Worm (Caenorhabditis elegans) whole organism, young adult: ENCODE measurements around the gene unc-70.
A peak's percentile ranks its signal among the peaks of the same experiment; 100 is the strongest.

ENCODE experiments used
- B0035.1 ChIP-seq: sonication (generic microtip); optimal IDR thresholded peaks from 2 replicates; lab custom pipeline; 2016; ENCODE audit warnings: missing genetic modification characterization, mild to moderate bottlenecking, missing compliant biosample characterization, missing genotype, missing genetic modification reagents
- B0261.1 ChIP-seq: sonication (generic microtip); optimal IDR thresholded peaks from 2 replicates; lab custom pipeline; 2016; ENCODE audit warnings: mild to moderate bottlenecking, missing genetic modification characterization, moderate library complexity, missing compliant biosample characterization
- D2030.7 ChIP-seq: fragments of 200-800 bp; sonication (Bioruptor generic); IDR thresholded peaks from 2 replicates; pipeline ENCODE4 v1.3.6; 2022; ENCODE audit warnings: missing genetic modification reagents, missing genetic modification characterization, missing compliant biosample characterization
- F33H1.4 ChIP-seq: fragments of 200-800 bp; sonication (Bioruptor generic); IDR thresholded peaks from 2 replicates; pipeline ENCODE4 v1.3.6; 2022; ENCODE audit warnings: missing genetic modification reagents, missing genetic modification characterization, missing compliant biosample characterization
- F49E8.2 ChIP-seq: sonication (generic microtip); optimal IDR thresholded peaks from 3 replicates; lab custom pipeline; 2017; ENCODE audit warnings: missing genetic modification characterization, mild to moderate bottlenecking, missing compliant biosample characterization, antibody characterized with exemption, moderate library complexity; ENCODE audit not compliant: insufficient read depth
- K12H6.12 ChIP-seq: fragments of 200-800 bp; sonication (Bioruptor generic); optimal IDR thresholded peaks from 2 replicates; lab custom pipeline; 2018; ENCODE audit warnings: mild to moderate bottlenecking, missing genetic modification characterization, missing compliant biosample characterization
- Y53F4B.3 ChIP-seq: fragments of 200-800 bp; sonication (Bioruptor generic); IDR thresholded peaks from 2 replicates; pipeline ENCODE4 v1.3.6; 2022; ENCODE audit warnings: missing genetic modification reagents, missing genetic modification characterization, missing compliant biosample characterization
- Y79H2A.3 ChIP-seq: fragments of 200-800 bp; sonication (Bioruptor generic); conservative IDR thresholded peaks from 2 replicates; pipeline ENCODE4 v1.3.6; 2022; ENCODE audit warnings: missing genetic modification reagents, missing genetic modification characterization, missing compliant biosample characterization
- ZK185.1 ChIP-seq: sonication (generic microtip); optimal IDR thresholded peaks from 2 replicates; lab custom pipeline; 2016; ENCODE audit warnings: mild to moderate bottlenecking, missing genetic modification characterization, missing compliant biosample characterization; ENCODE audit not compliant: poor library complexity, severe bottlenecking
- athp-1 ChIP-seq: sonication (generic microtip); optimal IDR thresholded peaks from 2 replicates; lab custom pipeline; 2017; ENCODE audit warnings: mild to moderate bottlenecking, missing genetic modification characterization, missing compliant biosample characterization
- attf-6 ChIP-seq: fragments of 200-800 bp; sonication (Bioruptor generic); IDR thresholded peaks from 2 replicates; pipeline ENCODE4 v1.3.6; 2022; ENCODE audit warnings: missing genetic modification reagents, missing genetic modification characterization, missing compliant biosample characterization
- ccch-3 ChIP-seq: fragments of 200-800 bp; sonication (Bioruptor generic); optimal IDR thresholded peaks from 2 replicates; lab custom pipeline; 2018; ENCODE audit warnings: mild to moderate bottlenecking, missing genetic modification characterization, missing compliant biosample characterization
- cebp-1 ChIP-seq, 2 experiments: fragments of 200-800 bp in 1 of 2; sonication (Bioruptor generic) in 1 of 2; sonication (generic microtip) in 1 of 2; IDR thresholded peaks in 1 of 2; optimal IDR thresholded peaks in 1 of 2; 2 replicates each; pipeline versions ENCODE4 v1.3.6 to Lab custom; 2017 to 2022; ENCODE audit warnings: missing compliant biosample characterization in 2 of 2, missing genetic modification characterization in 2 of 2, mild to moderate bottlenecking in 1 of 2, missing genetic modification reagents in 1 of 2, moderate library complexity in 1 of 2
- chd-7 ChIP-seq: sonication (generic microtip); optimal IDR thresholded peaks from 2 replicates; lab custom pipeline; 2016; ENCODE audit warnings: mild to moderate bottlenecking, missing genetic modification characterization, moderate library complexity, missing compliant biosample characterization
- die-1 ChIP-seq: sonication (generic microtip); optimal IDR thresholded peaks from 2 replicates; lab custom pipeline; 2016; ENCODE audit warnings: missing genotype, mild to moderate bottlenecking, missing genetic modification characterization, missing compliant biosample characterization
- dpff-1 ChIP-seq: sonication (generic microtip); optimal IDR thresholded peaks from 2 replicates; lab custom pipeline; 2017; ENCODE audit warnings: mild to moderate bottlenecking, missing genetic modification characterization, missing compliant biosample characterization
- egl-44 ChIP-seq: fragments of 200-800 bp; sonication (Bioruptor generic); IDR thresholded peaks from 2 replicates; pipeline ENCODE4 v1.3.6; 2022; ENCODE audit warnings: missing genetic modification reagents, missing genetic modification characterization, missing compliant biosample characterization
- ekl-4 ChIP-seq: fragments of 200-800 bp; sonication (Bioruptor generic); IDR thresholded peaks from 2 replicates; pipeline ENCODE4 v1.3.6; 2022; ENCODE audit warnings: missing genetic modification reagents, missing genetic modification characterization, missing compliant biosample characterization
- ets-4 ChIP-seq: fragments of 200-800 bp; sonication (Bioruptor generic); optimal IDR thresholded peaks from 2 replicates; lab custom pipeline; 2018; ENCODE audit warnings: mild to moderate bottlenecking, missing genetic modification characterization, missing compliant biosample characterization
- gei-17 ChIP-seq: fragments of 200-800 bp; sonication (Bioruptor generic); optimal IDR thresholded peaks from 2 replicates; lab custom pipeline; 2018; ENCODE audit warnings: mild to moderate bottlenecking, missing genetic modification characterization, missing compliant biosample characterization
- hmg-1.2 ChIP-seq: fragments of 200-800 bp; sonication (Bioruptor generic); IDR thresholded peaks from 2 replicates; pipeline ENCODE4 v1.3.6; 2022; ENCODE audit warnings: missing genetic modification reagents, missing genetic modification characterization, missing compliant biosample characterization
- hsf-1 ChIP-seq: fragments of 200-800 bp; sonication (Bioruptor generic); IDR thresholded peaks from 2 replicates; pipeline ENCODE4 v1.3.6; 2022; ENCODE audit warnings: missing genetic modification reagents, missing genetic modification characterization, missing compliant biosample characterization
- lag-1 ChIP-seq: fragments of 200-800 bp; sonication (Bioruptor generic); IDR thresholded peaks from 2 replicates; pipeline ENCODE4 v1.3.6; 2022; ENCODE audit warnings: missing genetic modification reagents, missing genetic modification characterization, missing compliant biosample characterization
- let-526 ChIP-seq: fragments of 200-800 bp; sonication (Bioruptor generic); IDR thresholded peaks from 2 replicates; pipeline ENCODE4 v1.3.6; 2022; ENCODE audit warnings: missing genetic modification reagents, missing genetic modification characterization, missing compliant biosample characterization
- lsy-27 ChIP-seq: sonication (generic microtip); optimal IDR thresholded peaks from 2 replicates; lab custom pipeline; 2017; ENCODE audit warnings: missing genetic modification characterization, mild to moderate bottlenecking, missing compliant biosample characterization, antibody characterized with exemption, missing genotype, borderline replicate concordance; ENCODE audit not compliant: insufficient read depth
- madf-10 ChIP-seq: sonication (generic microtip); optimal IDR thresholded peaks from 2 replicates; lab custom pipeline; 2016; ENCODE audit warnings: mild to moderate bottlenecking, missing genetic modification characterization, missing compliant biosample characterization
- madf-3 ChIP-seq: fragments of 200-800 bp; sonication (Bioruptor generic); IDR thresholded peaks from 2 replicates; pipeline ENCODE4 v1.3.6; 2022; ENCODE audit warnings: missing genetic modification reagents, missing genetic modification characterization, missing compliant biosample characterization
- madf-6 ChIP-seq: fragments of 200-800 bp; sonication (Bioruptor generic); IDR thresholded peaks from 2 replicates; pipeline ENCODE4 v1.3.6; 2022; ENCODE audit warnings: missing genetic modification reagents, missing genetic modification characterization, missing compliant biosample characterization
- mel-28 ChIP-seq: sonication (generic microtip); optimal IDR thresholded peaks from 2 replicates; lab custom pipeline; 2016; ENCODE audit warnings: borderline replicate concordance, mild to moderate bottlenecking, missing genetic modification characterization, missing compliant biosample characterization
- nfyb-1 ChIP-seq: fragments of 200-800 bp; sonication (Bioruptor generic); IDR thresholded peaks from 2 replicates; pipeline ENCODE4 v1.3.6; 2022; ENCODE audit warnings: missing genetic modification reagents, missing genetic modification characterization, missing compliant biosample characterization
- nhr-179 ChIP-seq: sonication (generic microtip); optimal IDR thresholded peaks from 2 replicates; lab custom pipeline; 2016; ENCODE audit warnings: mild to moderate bottlenecking, missing genetic modification characterization, missing compliant biosample characterization
- nhr-80 ChIP-seq: sonication (generic microtip); optimal IDR thresholded peaks from 2 replicates; lab custom pipeline; 2016; ENCODE audit warnings: missing genetic modification characterization, missing compliant biosample characterization
- pbrm-1 ChIP-seq: fragments of 200-800 bp; sonication (Bioruptor generic); IDR thresholded peaks from 2 replicates; pipeline ENCODE4 v1.3.6; 2022; ENCODE audit warnings: missing genetic modification reagents, missing genetic modification characterization, missing compliant biosample characterization
- rpc-1 ChIP-seq, 2 experiments: fragments of 150-350 bp in 1 of 2; sonication (generic microtip) in 1 of 2; optimal IDR thresholded peaks; 2 replicates each; lab custom pipeline; 2014 to 2018; ENCODE audit warnings: missing biosample characterization in 1 of 2, missing genetic modification characterization in 1 of 2, missing genetic modification reagents in 1 of 2, missing genotype in 1 of 2
- somi-1 ChIP-seq: fragments of 200-800 bp; sonication (Bioruptor generic); optimal IDR thresholded peaks from 2 replicates; lab custom pipeline; 2018; ENCODE audit warnings: mild to moderate bottlenecking, missing genetic modification characterization, missing compliant biosample characterization
- tbx-9 ChIP-seq: sonication (generic microtip); optimal IDR thresholded peaks from 2 replicates; lab custom pipeline; 2016; ENCODE audit warnings: borderline replicate concordance, missing genetic modification characterization, inconsistent platforms, missing compliant biosample characterization
- unc-62 ChIP-seq: fragments of 150-350 bp; optimal IDR thresholded peaks from 2 replicates; lab custom pipeline; 2014; ENCODE audit warnings: missing biosample characterization, missing genetic modification reagents, missing genetic modification characterization
- ztf-26 ChIP-seq: sonication (generic microtip); optimal IDR thresholded peaks from 2 replicates; lab custom pipeline; 2017; ENCODE audit warnings: missing genetic modification characterization, missing compliant biosample characterization
- ztf-6 ChIP-seq: fragments of 200-800 bp; sonication (Bioruptor generic); IDR thresholded peaks from 2 replicates; pipeline ENCODE4 v1.3.6; 2022; ENCODE audit warnings: missing genetic modification reagents, missing genetic modification characterization, missing compliant biosample characterization

Gene unc-70

ce11 chrV:6879490-6879889 lies 1.6 kb upstream of the unc-70 start (continued):
- TF ChIP-seq ztf-6, result peak; percentile 35; the same call in 1 of the 2 replicates
- TF ChIP-seq nhr-179 (tag; lab: Kevin White, UChicago), result no peak
- no peak for TF ChIP-seq ets-4 (GFP tag; lab: Kevin White, UChicago)
- TF ChIP-seq ekl-4, result no peak
- peak; percentile 56 for TF ChIP-seq die-1 (tag; lab: Kevin White, UChicago)
- TF ChIP-seq Y53F4B.3 (GFP tag; lab: Robert Waterston, UW), result no peak
- no peak for TF ChIP-seq F49E8.2 (tag; lab: Kevin White, UChicago)
- peak; percentile 60; the same call in 1 of the 2 replicates for TF ChIP-seq pbrm-1
- TF ChIP-seq egl-44, result no peak
- TF ChIP-seq madf-3, result peak; percentile 54; the same call in 1 of the 2 replicates
- TF ChIP-seq chd-7 (tag; lab: Kevin White, UChicago), result peak; percentile 57
- TF ChIP-seq lsy-27 (tag; lab: Kevin White, UChicago), result no peak
- TF ChIP-seq ztf-26 (tag; lab: Kevin White, UChicago), result peak; percentile 34
- peak; percentile 44 for TF ChIP-seq madf-10
- no peak for TF ChIP-seq ZK185.1 (tag; lab: Kevin White, UChicago)
- TF ChIP-seq hmg-1.2 (GFP tag; lab: Robert Waterston, UW), result peak; percentile 58
- no peak for TF ChIP-seq mel-28 (tag; lab: Kevin White, UChicago)
- TF ChIP-seq cebp-1 (GFP tag; IDR thresholded peaks at IDR 0.05; lab: Robert Waterston, UW), result no peak
- TF ChIP-seq cebp-1 (tag; optimal IDR thresholded peaks at IDR 0.05; lab: Kevin White, UChicago), result peak; percentile 76
- TF ChIP-seq tbx-9, result no peak
- TF ChIP-seq D2030.7 (GFP tag; lab: Robert Waterston, UW), result no peak
- no peak for TF ChIP-seq lag-1 (GFP tag; lab: Robert Waterston, UW)
- no peak for TF ChIP-seq madf-6
- TF ChIP-seq B0035.1 (tag; lab: Kevin White, UChicago), result no peak
- no peak for TF ChIP-seq ccch-3 (GFP tag; lab: Kevin White, UChicago)
- no peak for TF ChIP-seq F33H1.4 (GFP tag; lab: Robert Waterston, UW)
- no peak for TF ChIP-seq rpc-1 (optimal IDR thresholded peaks at IDR 0.05; lab: Kevin White, UChicago)
- no peak for TF ChIP-seq rpc-1 (tag; optimal IDR thresholded peaks at IDR 0.05; lab: Kevin White, UChicago)
- TF ChIP-seq dpff-1 (tag; lab: Kevin White, UChicago), result no peak
- TF ChIP-seq Y79H2A.3 (GFP tag; lab: Robert Waterston, UW), result no peak
- TF ChIP-seq nhr-80 (tag; lab: Kevin White, UChicago), result no peak
- peak; percentile 87 for TF ChIP-seq K12H6.12 (tag; lab: Kevin White, UChicago)
- peak; percentile 20 for TF ChIP-seq somi-1
- TF ChIP-seq gei-17 (GFP tag; lab: Kevin White, UChicago), result peak; percentile 16
- no peak for TF ChIP-seq let-526 (GFP tag; lab: Robert Waterston, UW)
- no peak for TF ChIP-seq hsf-1
- TF ChIP-seq nfyb-1 (GFP tag; lab: Robert Waterston, UW), result peak; percentile 66
- TF ChIP-seq attf-6 (GFP tag; lab: Robert Waterston, UW), result no peak
- TF ChIP-seq B0261.1, result no peak
- no peak for TF ChIP-seq unc-62 (GFP tag; lab: Kevin White, UChicago)
- TF ChIP-seq athp-1 (tag; lab: Kevin White, UChicago), result peak; percentile 45
